Worm (Caenorhabditis elegans): ENCODE measurements around the gene tra-1.

Gene tra-1

DNA sequence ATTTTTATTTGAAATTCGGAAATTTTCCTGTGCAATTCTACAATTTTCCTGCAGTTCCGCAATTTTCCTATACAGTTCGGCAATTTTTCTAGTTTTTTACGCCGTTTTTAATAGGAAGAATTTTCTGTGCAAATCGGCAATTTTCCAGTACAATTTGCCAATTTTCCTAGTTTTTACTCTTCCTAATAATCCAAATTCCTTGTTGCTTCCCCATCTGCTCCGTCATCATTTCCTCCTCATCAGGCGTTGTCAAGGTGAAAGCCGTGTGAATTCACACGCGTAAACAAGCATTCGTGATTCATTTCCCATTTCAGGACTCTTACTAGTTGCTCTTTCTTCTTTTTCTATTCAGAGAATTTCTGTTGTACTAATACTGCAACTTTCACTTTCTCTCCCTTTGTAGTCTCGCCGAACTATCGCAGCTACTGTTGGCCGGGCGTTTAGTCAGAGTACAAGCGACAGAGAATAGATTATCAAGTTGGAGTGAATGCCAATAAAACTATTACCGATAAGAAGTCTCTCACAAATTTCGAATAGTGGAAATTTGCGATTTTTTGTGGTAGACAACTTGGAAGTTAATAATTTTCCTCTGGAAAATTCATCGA lies 46.7 kb upstream of the tra-1 start:
- TF ChIP-seq sem-4 (tag; optimal IDR thresholded peaks at IDR 0.05) (no peak), alr-1 (tag; optimal IDR thresholded peaks at IDR 0.05) (no peak), mab-5 (tag; optimal IDR thresholded peaks at IDR 0.05) (no peak), dmd-4 (tag; optimal IDR thresholded peaks at IDR 0.05) (no peak), F13H6.1 (tag; optimal IDR thresholded peaks at IDR 0.05) (no peak), lsy-2 (tag; optimal IDR thresholded peaks at IDR 0.05) (no peak), nhr-237 (tag; optimal IDR thresholded peaks at IDR 0.05) (no peak), fos-1 (tag; optimal IDR thresholded peaks at IDR 0.05) (peak; percentile 97), lin-11 (tag; optimal IDR thresholded peaks at IDR 0.05) (no peak), blmp-1 (tag; optimal IDR thresholded peaks at IDR 0.05; ENCODE audit: insufficient read depth) (peak; percentile 85), sma-9 (GFP tag; optimal IDR thresholded peaks at IDR 0.05) (peak; percentile 29), sma-9 (tag; optimal IDR thresholded peaks at IDR 0.05) (no peak)

ce11 chrIII:11240776-11241175 lies 45.8 kb upstream of the tra-1 start:
- TF ChIP-seq nhr-12 (tag; optimal IDR thresholded peaks at IDR 0.05) (no peak), ceh-82 (tag; optimal IDR thresholded peaks at IDR 0.05) (no peak), crh-2 (tag; optimal IDR thresholded peaks at IDR 0.05) (peak; percentile 14), sma-3 (GFP tag; optimal IDR thresholded peaks at IDR 0.05) (no peak), gmeb-1 (tag; optimal IDR thresholded peaks at IDR 0.05) (no peak), lin-11 (tag; optimal IDR thresholded peaks at IDR 0.05) (no peak), nhr-129 (tag; optimal IDR thresholded peaks at IDR 0.05) (no peak), nhr-6 (tag; optimal IDR thresholded peaks at IDR 0.05) (no peak), lsy-2 (tag; optimal IDR thresholded peaks at IDR 0.05) (no peak), aly-2 (tag; optimal IDR thresholded peaks at IDR 0.05) (no peak), elt-1 (tag; optimal IDR thresholded peaks at IDR 0.05) (no peak), ZK546.5 (tag; optimal IDR thresholded peaks at IDR 0.05) (no peak), sma-9 (GFP tag; optimal IDR thresholded peaks at IDR 0.05) (peak; percentile 32), sma-9 (tag; optimal IDR thresholded peaks at IDR 0.05) (no peak), fos-1 (tag; optimal IDR thresholded peaks at IDR 0.05) (peak; percentile 81), nhr-25 (tag; optimal IDR thresholded peaks at IDR 0.05) (peak; percentile 55), nhr-77 (tag; optimal IDR thresholded peaks at IDR 0.05) (no peak), unc-39 (tag; optimal IDR thresholded peaks at IDR 0.05) (no peak), lin-39 (tag; optimal IDR thresholded peaks at IDR 0.05) (no peak), blmp-1 (tag; optimal IDR thresholded peaks at IDR 0.05; ENCODE audit: insufficient read depth) (peak; percentile 55), Y55F3AM.14 (GFP tag; optimal IDR thresholded peaks at IDR 0.05) (no peak)

ce11 chrIII:11238790-11239189 lies 43.8 kb upstream of the tra-1 start:
- TF ChIP-seq nhr-10 (tag; optimal IDR thresholded peaks at IDR 0.05) (no peak), blmp-1 (tag; optimal IDR thresholded peaks at IDR 0.05; ENCODE audit: insufficient read depth) (no peak), peb-1 (tag; optimal IDR thresholded peaks at IDR 0.05) (no peak), C34F6.9 (tag; optimal IDR thresholded peaks at IDR 0.05) (no peak)

DNA sequence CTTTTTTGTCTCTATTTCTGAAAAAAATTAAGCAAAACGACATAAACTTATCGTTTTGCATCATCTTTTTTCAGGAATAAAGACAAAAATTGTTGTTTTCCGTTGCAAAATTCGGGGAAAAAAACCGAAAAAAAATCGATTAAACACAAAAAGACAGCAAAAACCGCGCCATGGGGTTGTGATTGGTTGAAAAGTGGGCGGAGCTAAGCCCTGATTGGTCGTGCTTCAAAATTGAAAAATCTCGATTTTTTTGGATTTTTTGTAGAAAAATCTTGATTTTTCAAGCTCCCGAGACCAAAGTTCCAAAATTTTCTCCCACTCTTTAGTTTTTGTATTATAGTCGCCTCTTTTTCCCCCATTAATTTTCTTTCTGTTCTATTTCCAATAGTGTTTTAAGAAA lies 43.3 kb upstream of the tra-1 start:
- TF ChIP-seq egl-27 (tag; optimal IDR thresholded peaks at IDR 0.05) = no peak
- no peak for TF ChIP-seq unc-39 (tag; optimal IDR thresholded peaks at IDR 0.05)
- TF ChIP-seq nhr-11 (tag; optimal IDR thresholded peaks at IDR 0.05) = no peak
- no peak for TF ChIP-seq nhr-77 (tag; optimal IDR thresholded peaks at IDR 0.05)
- no peak for TF ChIP-seq sma-3 (GFP tag; optimal IDR thresholded peaks at IDR 0.05)
- no peak for TF ChIP-seq crh-2 (tag; optimal IDR thresholded peaks at IDR 0.05)

DNA sequence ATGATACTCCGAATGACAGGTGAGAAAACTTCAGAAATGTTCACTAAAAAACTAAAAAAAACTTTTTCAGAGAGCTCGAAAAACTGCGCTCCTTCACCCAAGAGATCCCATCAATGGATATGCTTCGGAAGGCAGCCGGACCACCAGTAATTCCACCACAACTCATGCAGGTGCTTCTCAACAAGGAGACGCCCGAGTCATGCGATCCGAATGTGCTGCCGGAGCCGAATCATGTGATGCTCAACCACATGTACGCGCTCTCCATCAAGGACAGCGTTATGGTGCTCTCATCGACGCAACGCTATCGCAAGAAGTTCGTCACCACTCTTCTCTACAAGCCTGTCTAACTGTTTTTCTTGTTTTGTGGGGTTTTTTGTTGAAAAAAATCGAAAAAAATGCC lies 42.7 kb upstream of the tra-1 start:
- TF ChIP-seq ztf-1 (GFP tag; conservative IDR thresholded peaks at IDR 0.05) (no peak), nhr-77 (tag; optimal IDR thresholded peaks at IDR 0.05) (no peak), unc-55 (GFP tag; optimal IDR thresholded peaks at IDR 0.05) (no peak), sma-9 (GFP tag; optimal IDR thresholded peaks at IDR 0.05) (no peak), sma-9 (tag; optimal IDR thresholded peaks at IDR 0.05) (no peak), mdl-1 (tag; optimal IDR thresholded peaks at IDR 0.05) (no peak), R02D3.7 (tag; optimal IDR thresholded peaks at IDR 0.05) (no peak), blmp-1 (tag; optimal IDR thresholded peaks at IDR 0.05; ENCODE audit: insufficient read depth) (no peak), elt-1 (tag; optimal IDR thresholded peaks at IDR 0.05) (no peak), C34F6.9 (tag; optimal IDR thresholded peaks at IDR 0.05) (no peak)
